Worm (Caenorhabditis elegans) whole organism, mixed stage, embryonic: ENCODE results near the gene B0281.1.

ENCODE experiments used
- M03D4.4 ChIP-seq: sonication (generic microtip); optimal IDR thresholded peaks from 2 replicates; lab custom pipeline; 2017; ENCODE audit warnings: mild to moderate bottlenecking, missing genetic modification characterization, missing compliant biosample characterization
- bed-3 ChIP-seq: fragments of 200-800 bp; sonication (Bioruptor generic); optimal IDR thresholded peaks from 3 replicates; lab custom pipeline; 2018; ENCODE audit warnings: mild to moderate bottlenecking, missing genetic modification characterization, moderate library complexity, missing compliant biosample characterization
- blmp-1 ChIP-seq: fragments of 150-350 bp; optimal IDR thresholded peaks from 2 replicates; lab custom pipeline; 2014; ENCODE audit warnings: missing biosample characterization, missing genetic modification characterization
- ceh-39 ChIP-seq: fragments of 150-350 bp; optimal IDR thresholded peaks from 2 replicates; lab custom pipeline; 2014; ENCODE audit warnings: missing biosample characterization, missing genetic modification characterization
- ceh-43 ChIP-seq: fragments of 200-800 bp; sonication (Bioruptor generic); optimal IDR thresholded peaks from 2 replicates; lab custom pipeline; 2018; ENCODE audit warnings: mild to moderate bottlenecking, missing genetic modification characterization, moderate library complexity, missing compliant biosample characterization
- ceh-83 ChIP-seq: fragments of 200-800 bp; sonication (Bioruptor generic); optimal IDR thresholded peaks from 2 replicates; lab custom pipeline; 2018; ENCODE audit warnings: mild to moderate bottlenecking, missing genetic modification characterization, missing compliant biosample characterization
- ces-1 ChIP-seq: fragments of 150-350 bp; optimal IDR thresholded peaks from 2 replicates; lab custom pipeline; 2014; ENCODE audit warnings: missing biosample characterization, missing genetic modification reagents, missing genetic modification characterization
- cnd-1 ChIP-seq: fragments of 200-800 bp; sonication (Bioruptor generic); optimal IDR thresholded peaks from 2 replicates; lab custom pipeline; 2018; ENCODE audit warnings: mild to moderate bottlenecking, missing genetic modification characterization, missing compliant biosample characterization
- drap-1 ChIP-seq: fragments of 200-800 bp; sonication (Bioruptor generic); optimal IDR thresholded peaks from 3 replicates; lab custom pipeline; 2018; ENCODE audit warnings: mild to moderate bottlenecking, missing genetic modification characterization, missing compliant biosample characterization
- elt-1 ChIP-seq: sonication (generic microtip); optimal IDR thresholded peaks from 2 replicates; lab custom pipeline; 2017; ENCODE audit warnings: missing genetic modification characterization, mild to moderate bottlenecking, missing compliant biosample characterization, antibody characterized with exemption, moderate library complexity, borderline replicate concordance; ENCODE audit not compliant: insufficient read depth
- elt-3 ChIP-seq: fragments of 150-350 bp; optimal IDR thresholded peaks from 2 replicates; lab custom pipeline; 2014; ENCODE audit warnings: missing biosample characterization, missing genetic modification characterization
- flh-1 ChIP-seq: fragments of 200-800 bp; sonication (Bioruptor generic); optimal IDR thresholded peaks from 2 replicates; lab custom pipeline; 2018; ENCODE audit warnings: mild to moderate bottlenecking, missing genetic modification characterization, moderate library complexity, missing compliant biosample characterization
- ham-2 ChIP-seq: fragments of 200-800 bp; sonication (Bioruptor generic); optimal IDR thresholded peaks from 2 replicates; lab custom pipeline; 2018; ENCODE audit warnings: mild to moderate bottlenecking, missing genetic modification characterization, missing compliant biosample characterization
- hlh-1 ChIP-seq: fragments of 150-350 bp; optimal IDR thresholded peaks from 2 replicates; lab custom pipeline; 2014; ENCODE audit warnings: missing biosample characterization, missing genetic modification reagents, missing genetic modification characterization
- mab-5 ChIP-seq: fragments of 150-350 bp; optimal IDR thresholded peaks from 2 replicates; lab custom pipeline; 2014; ENCODE audit warnings: missing biosample characterization, missing genetic modification characterization
- mep-1 ChIP-seq: fragments of 150-350 bp; optimal IDR thresholded peaks from 2 replicates; lab custom pipeline; 2017; ENCODE audit warnings: missing biosample characterization, missing genetic modification reagents, missing genetic modification characterization, inconsistent platforms
- mls-2 ChIP-seq: sonication (generic microtip); optimal IDR thresholded peaks from 2 replicates; lab custom pipeline; 2016; ENCODE audit warnings: mild to moderate bottlenecking, missing genetic modification characterization, moderate library complexity, missing compliant biosample characterization
- nhr-12 ChIP-seq: fragments of 150-350 bp; optimal IDR thresholded peaks from 2 replicates; lab custom pipeline; 2014; ENCODE audit warnings: missing biosample characterization, missing genetic modification characterization
- nhr-2 ChIP-seq: fragments of 150-350 bp; optimal IDR thresholded peaks from 2 replicates; lab custom pipeline; 2014; ENCODE audit warnings: missing biosample characterization, missing genetic modification characterization
- nhr-237 ChIP-seq: fragments of 150-350 bp; optimal IDR thresholded peaks from 2 replicates; lab custom pipeline; 2014; ENCODE audit warnings: missing biosample characterization, missing genetic modification characterization
- nhr-28 ChIP-seq: fragments of 150-350 bp; optimal IDR thresholded peaks from 2 replicates; lab custom pipeline; 2014; ENCODE audit warnings: missing biosample characterization, missing genetic modification characterization
- nhr-76 ChIP-seq: sonication (generic microtip); optimal IDR thresholded peaks from 2 replicates; lab custom pipeline; 2017; ENCODE audit warnings: missing biosample characterization, missing genetic modification characterization
- sem-2 ChIP-seq: fragments of 200-800 bp; sonication (Bioruptor generic); optimal IDR thresholded peaks from 2 replicates; lab custom pipeline; 2018; ENCODE audit warnings: mild to moderate bottlenecking, missing genetic modification characterization, missing compliant biosample characterization
- snpc-4 ChIP-seq: fragments of 150-350 bp; optimal IDR thresholded peaks from 2 replicates; lab custom pipeline; 2014; ENCODE audit warnings: missing biosample characterization, missing genetic modification characterization
- sptf-1 ChIP-seq: sonication (generic microtip); optimal IDR thresholded peaks from 2 replicates; lab custom pipeline; 2017; ENCODE audit warnings: mild to moderate bottlenecking, missing genetic modification characterization, moderate library complexity, missing compliant biosample characterization
- tbx-8 ChIP-seq: fragments of 200-800 bp; sonication (Bioruptor generic); optimal IDR thresholded peaks from 2 replicates; lab custom pipeline; 2018; ENCODE audit warnings: mild to moderate bottlenecking, missing genetic modification characterization, moderate library complexity, missing compliant biosample characterization
- unc-120 ChIP-seq: sonication (generic microtip); optimal IDR thresholded peaks from 2 replicates; lab custom pipeline; 2017; ENCODE audit warnings: missing genetic modification characterization, missing compliant biosample characterization; ENCODE audit not compliant: poor library complexity, severe bottlenecking
- unc-39 ChIP-seq: fragments of 150-350 bp; optimal IDR thresholded peaks from 2 replicates; lab custom pipeline; 2014; ENCODE audit warnings: missing biosample characterization, missing genetic modification characterization
- unc-62 ChIP-seq: fragments of 150-350 bp; optimal IDR thresholded peaks from 2 replicates; lab custom pipeline; 2014; ENCODE audit warnings: missing biosample characterization, missing genetic modification reagents, missing genetic modification characterization

B0281.1 gene

DNA sequence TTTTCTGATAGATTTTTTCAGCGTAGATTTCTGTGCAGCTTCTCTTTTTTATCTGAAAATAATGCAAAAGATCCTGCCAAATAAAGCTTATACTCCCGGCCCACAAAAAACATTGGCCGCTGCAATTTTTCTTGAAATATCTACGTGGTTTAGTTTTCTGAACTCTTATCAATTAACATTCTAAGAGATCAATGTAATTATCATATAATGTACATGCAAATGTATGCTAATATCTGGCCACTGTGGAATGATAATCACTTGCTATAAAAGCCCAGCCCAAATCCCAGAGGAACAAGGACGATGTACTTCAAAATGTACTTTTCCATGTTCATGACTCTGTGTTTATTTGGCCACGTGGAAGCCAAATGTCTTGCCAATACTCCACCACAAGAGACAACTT lies 41.6 kb downstream of the B0281.1 start, which contains the start of gene F43C11.2:
Gene F43C11.2 (plus strand): TSS at position 301 of the 400 bp plus-strand sequence.
- no peak for TF ChIP-seq elt-3
- no peak for TF ChIP-seq ces-1
- no peak for TF ChIP-seq drap-1 (GFP tag; lab: Kevin White, UChicago)
- TF ChIP-seq nhr-28 (tag; lab: Kevin White, UChicago) = no peak
- no peak for TF ChIP-seq hlh-1 (tag; lab: Kevin White, UChicago)
- TF ChIP-seq blmp-1 (tag; lab: Kevin White, UChicago) = no peak
- no peak for TF ChIP-seq cnd-1 (tag; lab: Kevin White, UChicago)
- TF ChIP-seq bed-3 = no peak
- TF ChIP-seq tbx-8 (GFP tag; lab: Kevin White, UChicago) = no peak
- TF ChIP-seq ham-2 (GFP tag; lab: Kevin White, UChicago) = no peak
- TF ChIP-seq nhr-76 (tag; lab: Kevin White, UChicago) = no peak
- no peak for TF ChIP-seq ceh-39
- no peak for TF ChIP-seq mls-2 (tag; lab: Kevin White, UChicago)
- no peak for TF ChIP-seq elt-1 (tag; lab: Kevin White, UChicago)
- TF ChIP-seq ceh-83 = no peak
- TF ChIP-seq nhr-12 (tag; lab: Kevin White, UChicago) = no peak
- TF ChIP-seq unc-62 (GFP tag; lab: Kevin White, UChicago) = no peak
- no peak for TF ChIP-seq nhr-237
- TF ChIP-seq, all 35 proteins: peak for 0

DNA sequence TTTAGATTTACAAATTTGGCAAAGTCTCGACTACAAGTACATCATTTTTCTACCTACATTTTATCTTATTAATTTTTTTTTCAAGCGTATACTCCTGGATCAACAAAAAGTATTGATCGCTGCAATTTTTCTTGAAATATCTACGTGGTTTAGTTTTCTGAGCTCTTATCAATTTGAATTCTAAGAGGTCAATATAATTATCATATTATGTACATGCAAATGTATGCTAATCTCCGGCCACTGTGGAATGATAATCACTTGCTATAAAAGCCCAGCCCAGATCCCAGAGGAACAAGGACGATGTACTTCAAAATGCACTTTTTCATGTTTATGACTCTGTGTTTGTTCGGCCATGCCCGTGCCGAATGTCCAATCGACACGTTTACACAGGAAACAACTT lies 43.9 kb downstream of the B0281.1 start, which contains the start of gene F43C11.1:
Gene F43C11.1 (plus strand): TSS at position 301 of the 400 bp plus-strand sequence.
- no peak for TF ChIP-seq nhr-12 (tag; lab: Kevin White, UChicago)
- no peak for TF ChIP-seq nhr-237
- no peak for TF ChIP-seq unc-120
- TF ChIP-seq mls-2 (tag; lab: Kevin White, UChicago) = no peak
- TF ChIP-seq flh-1 (GFP tag; lab: Kevin White, UChicago) = no peak
- TF ChIP-seq mep-1 (tag; lab: Kevin White, UChicago) = no peak
- TF ChIP-seq unc-39 (tag; lab: Kevin White, UChicago) = no peak
- no peak for TF ChIP-seq mab-5 (tag; lab: Kevin White, UChicago)
- no peak for TF ChIP-seq M03D4.4 (tag; lab: Kevin White, UChicago)
- no peak for TF ChIP-seq sptf-1 (tag; lab: Kevin White, UChicago)
- no peak for TF ChIP-seq blmp-1 (tag; lab: Kevin White, UChicago)
- no peak for TF ChIP-seq snpc-4

DNA sequence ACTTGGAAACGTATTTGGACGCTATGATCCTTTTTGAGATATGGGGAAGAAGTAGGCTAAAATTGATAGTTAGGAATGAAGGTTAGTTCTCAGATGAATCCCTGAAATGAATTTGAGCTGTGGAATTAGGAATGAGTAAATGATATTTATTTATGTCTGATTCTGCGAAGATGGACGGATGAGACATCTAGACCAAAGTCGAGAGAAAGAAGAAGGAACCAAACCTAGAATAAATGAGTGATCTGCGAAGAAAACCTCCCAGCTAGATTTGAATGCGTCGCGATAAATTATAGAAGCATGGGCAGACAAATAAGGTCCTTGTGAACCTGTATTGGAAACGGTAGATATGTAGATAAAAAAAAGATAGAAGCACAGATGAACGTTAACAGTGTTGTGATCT lies 47.1 kb downstream of the B0281.1 start, which contains the start of gene F43C11.16:
Gene F43C11.16 (minus strand): TSS at position 101 of the 400 bp plus-strand sequence.
- TF ChIP-seq sem-2 = no peak
- TF ChIP-seq ham-2 (GFP tag; lab: Kevin White, UChicago) = no peak
- no peak for TF ChIP-seq elt-3
- no peak for TF ChIP-seq nhr-2 (tag; lab: Kevin White, UChicago)
- TF ChIP-seq nhr-237 = no peak
- no peak for TF ChIP-seq ceh-43 (GFP tag; lab: Kevin White, UChicago)
- TF ChIP-seq snpc-4 = no peak
- no peak for TF ChIP-seq mep-1 (tag; lab: Kevin White, UChicago)
- no peak for TF ChIP-seq mab-5 (tag; lab: Kevin White, UChicago)
